Fruit fly (Drosophila melanogaster): Measurements from ENCODE around the gene CG31751.

CG31751 gene

DNA sequence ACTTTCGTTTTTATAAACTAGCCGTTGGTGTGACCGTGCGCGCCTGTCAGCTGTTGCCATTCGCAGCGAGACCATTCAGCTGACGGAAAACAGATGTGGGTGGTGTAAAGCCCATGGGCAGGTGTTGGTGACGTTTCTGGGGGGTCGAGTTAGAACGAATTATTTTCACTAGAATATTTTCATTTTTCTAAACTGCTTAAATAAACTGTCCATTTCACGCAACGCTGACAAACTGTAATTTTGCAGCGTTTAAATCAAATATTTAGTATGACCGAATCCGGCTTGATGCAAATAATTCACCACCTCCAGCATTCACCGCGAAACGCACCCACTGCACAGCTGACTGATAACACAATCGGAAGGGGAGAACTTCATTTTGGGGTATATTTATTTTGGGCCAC lies 18.4 kb downstream of the CG31751 start, which contains the start of the genes CG10383 and CG10338 (continued):
- TF ChIP-seq CG3163 (GFP tag; optimal IDR thresholded peaks at IDR 0.05): peak; percentile 65
- TF ChIP-seq CG7963 (GFP tag; IDR thresholded peaks at IDR 0.05; ENCODE audit: partially characterized antibody): no peak
- TF ChIP-seq Dek (tag; optimal IDR thresholded peaks at IDR 0.05): peak; percentile 62
- peak; percentile 79; the same call in 2 of the 3 replicates for TF ChIP-seq CG6175 (GFP tag; IDR thresholded peaks at IDR 0.05)
- TF ChIP-seq run (tag; optimal IDR thresholded peaks at IDR 0.05): no peak
- no peak for TF ChIP-seq hbn (GFP tag; IDR thresholded peaks at IDR 0.05; ENCODE audit: partially characterized antibody)
- TF ChIP-seq fd96Cb (tag; optimal IDR thresholded peaks at IDR 0.05): peak; percentile 70
- peak; percentile 65 for TF ChIP-seq BtbVII (GFP tag; optimal IDR thresholded peaks at IDR 0.05)
- peak; percentile 70 for TF ChIP-seq gsb (GFP tag; IDR thresholded peaks at IDR 0.05)
- no peak for TF ChIP-seq Opbp (GFP tag; IDR thresholded peaks at IDR 0.05; ENCODE audit: partially characterized antibody)
- peak; percentile 84 for TF ChIP-seq sd (tag; optimal IDR thresholded peaks at IDR 0.05)
- TF ChIP-seq H15 (GFP tag; IDR thresholded peaks at IDR 0.05): peak; percentile 91
- peak; percentile 80 for TF ChIP-seq CG17186 (GFP tag; optimal IDR thresholded peaks at IDR 0.05)
- TF ChIP-seq CG9727 (GFP tag; optimal IDR thresholded peaks at IDR 0.05): peak; percentile 80
- 0 out of 2 replicates have a peak, but pooled peaks have one; percentile 33 for TF ChIP-seq Lim3 (GFP tag; IDR thresholded peaks at IDR 0.05)
- peak; percentile 89 for TF ChIP-seq E2f1 (GFP tag; IDR thresholded peaks at IDR 0.05)
- TF ChIP-seq knrl (GFP tag; IDR thresholded peaks at IDR 0.05; ENCODE audit: partially characterized antibody): 0 out of 3 replicates have a peak, but pooled peaks have one; percentile 37
- TF ChIP-seq schlank (tag; optimal IDR thresholded peaks at IDR 0.05): peak; percentile 72
- TF ChIP-seq CG6683 (GFP tag; optimal IDR thresholded peaks at IDR 0.05): peak; percentile 41
- TF ChIP-seq dimm (GFP tag; IDR thresholded peaks at IDR 0.05): 0 out of 2 replicates have a peak, but pooled peaks have one; percentile 32
- peak; percentile 42 for TF ChIP-seq CG8281 (tag; optimal IDR thresholded peaks at IDR 0.05)
- TF ChIP-seq CG14441 (GFP tag; IDR thresholded peaks at IDR 0.05): peak; percentile 95
- peak; percentile 78 for TF ChIP-seq CG10209 (GFP tag; optimal IDR thresholded peaks at IDR 0.05)
- peak; percentile 92 for TF ChIP-seq Blimp-1 (GFP tag; optimal IDR thresholded peaks at IDR 0.05)
- TF ChIP-seq Ptx1 (GFP tag; IDR thresholded peaks at IDR 0.05): peak; percentile 90
- peak; percentile 84 for TF ChIP-seq slou (GFP tag; optimal IDR thresholded peaks at IDR 0.05)
- TF ChIP-seq sna (GFP tag; IDR thresholded peaks at IDR 0.05; ENCODE audit: partially characterized antibody): no peak
- TF ChIP-seq Camta (GFP tag; optimal IDR thresholded peaks at IDR 0.05): peak; percentile 81

- no peak for TF ChIP-seq CG32767 (GFP tag; IDR thresholded peaks at IDR 0.05)
- TF ChIP-seq CG4820 (GFP tag; optimal IDR thresholded peaks at IDR 0.05): no peak
- no peak for TF ChIP-seq bab2 (GFP tag; optimal IDR thresholded peaks at IDR 0.05)
- peak in 1 of 2 experiments; percentile 3 for TF ChIP-seq Pdp1 (GFP tag; optimal IDR thresholded peaks at IDR 0.05)
- TF ChIP-seq row (GFP tag; IDR thresholded peaks at IDR 0.05): peak; percentile 31; the same call in 1 of the 3 replicates
- peak; percentile 12 for TF ChIP-seq phol (tag; optimal IDR thresholded peaks at IDR 0.05)
- TF ChIP-seq bcd (GFP tag; optimal IDR thresholded peaks at IDR 0.05): no peak
- peak; percentile 7 for TF ChIP-seq CG1603 (tag; optimal IDR thresholded peaks at IDR 0.05)
- peak; percentile 75 for TF ChIP-seq YL-1 (GFP tag; optimal IDR thresholded peaks at IDR 0.05)
- peak; percentile 98 for TF ChIP-seq CG17385 (GFP tag; optimal IDR thresholded peaks at IDR 0.05)
- TF ChIP-seq sug (tag; optimal IDR thresholded peaks at IDR 0.05): peak; percentile 52
- TF ChIP-seq CG2116 (GFP tag; optimal IDR thresholded peaks at IDR 0.05): peak; percentile 9
- TF ChIP-seq fd96Cb (tag; optimal IDR thresholded peaks at IDR 0.05): no peak
- no peak for TF ChIP-seq CG10209 (GFP tag; optimal IDR thresholded peaks at IDR 0.05)
- TF ChIP-seq psq (GFP tag; optimal IDR thresholded peaks at IDR 0.05): no peak
- no peak for TF ChIP-seq Fer2 (tag; optimal IDR thresholded peaks at IDR 0.05)
- no peak for TF ChIP-seq Sin3A (optimal IDR thresholded peaks at IDR 0.05)
- TF ChIP-seq nmo (GFP tag; optimal IDR thresholded peaks at IDR 0.05): no peak
- peak; percentile 84 for TF ChIP-seq Max (GFP tag; optimal IDR thresholded peaks at IDR 0.05)
- no peak for TF ChIP-seq CG14965 (GFP tag; optimal IDR thresholded peaks at IDR 0.05; ENCODE audit: borderline replicate concordance)
- no peak for TF ChIP-seq CG9876 (GFP tag; optimal IDR thresholded peaks at IDR 0.05)
- no peak for TF ChIP-seq Aef1 (GFP tag; IDR thresholded peaks at IDR 0.05)
- TF ChIP-seq MESR4 (GFP tag; optimal IDR thresholded peaks at IDR 0.05): peak; percentile 83
- TF ChIP-seq HmgZ (tag; optimal IDR thresholded peaks at IDR 0.05): peak; percentile 14
These were observed 21.6 kb downstream of the CG31751 start, which contains the start of gene CG10341 for dm6 chr2L:18698559-18699130. CG10341 (plus strand) TSS chr2L:18698714.

All from whole organism, embryonic.